Worm (Caenorhabditis elegans) whole organism, L3 larva: Measurements from ENCODE around the gene rps-8.

ENCODE experiments used
- R02D3.7 ChIP-seq: fragments of 150-350 bp; optimal IDR thresholded peaks from 2 replicates; lab custom pipeline; 2014; ENCODE audit warnings: missing biosample characterization, missing genetic modification characterization
- ZK546.5 ChIP-seq: sonication (generic microtip); optimal IDR thresholded peaks from 2 replicates; lab custom pipeline; 2017; ENCODE audit warnings: missing biosample characterization, missing genetic modification characterization
- ceh-16 ChIP-seq: sonication (generic microtip); optimal IDR thresholded peaks from 2 replicates; lab custom pipeline; 2017; ENCODE audit warnings: missing biosample characterization, missing genetic modification characterization
- ceh-28 ChIP-seq: fragments of 150-350 bp; optimal IDR thresholded peaks from 2 replicates; lab custom pipeline; 2014; ENCODE audit warnings: missing biosample characterization, missing genetic modification reagents, missing genetic modification characterization
- ceh-82 ChIP-seq: fragments of 150-350 bp; optimal IDR thresholded peaks from 2 replicates; lab custom pipeline; 2014; ENCODE audit warnings: missing biosample characterization, missing genetic modification characterization
- ceh-9 ChIP-seq: sonication (generic microtip); optimal IDR thresholded peaks from 2 replicates; lab custom pipeline; 2018; ENCODE audit warnings: missing biosample characterization, missing genetic modification characterization
- daf-12 ChIP-seq: fragments of 150-350 bp; optimal IDR thresholded peaks from 2 replicates; lab custom pipeline; 2014; ENCODE audit warnings: missing biosample characterization, missing genetic modification reagents, missing genetic modification characterization
- egl-27 ChIP-seq: sonication (generic microtip); optimal IDR thresholded peaks from 4 replicates; lab custom pipeline; 2017; ENCODE audit warnings: missing biosample characterization, missing genetic modification reagents, missing genetic modification characterization
- egl-5 ChIP-seq: fragments of 150-350 bp; optimal IDR thresholded peaks from 2 replicates; lab custom pipeline; 2017; ENCODE audit warnings: missing biosample characterization, missing genetic modification reagents, missing genetic modification characterization, inconsistent platforms
- elt-2 ChIP-seq: sonication (generic microtip); optimal IDR thresholded peaks from 2 replicates; lab custom pipeline; 2016; ENCODE audit warnings: missing genetic modification reagents, mild to moderate bottlenecking, missing genetic modification characterization, missing compliant biosample characterization
- eor-1 ChIP-seq, 2 experiments: fragments of 150-350 bp; optimal IDR thresholded peaks; 2 replicates each; lab custom pipeline; 2014 to 2018; ENCODE audit warnings: missing biosample characterization in 2 of 2, missing genetic modification characterization in 2 of 2
- fkh-10 ChIP-seq: sonication (generic microtip); optimal IDR thresholded peaks from 2 replicates; lab custom pipeline; 2017; ENCODE audit warnings: missing biosample characterization, missing genetic modification reagents, missing genetic modification characterization
- fkh-2 ChIP-seq: fragments of 150-350 bp; optimal IDR thresholded peaks from 2 replicates; lab custom pipeline; 2014; ENCODE audit warnings: missing biosample characterization, missing genetic modification reagents, missing genetic modification characterization
- hmg-11 ChIP-seq: sonication (generic microtip); optimal IDR thresholded peaks from 2 replicates; lab custom pipeline; 2016; ENCODE audit warnings: missing genetic modification characterization, missing compliant biosample characterization
- jun-1 ChIP-seq: fragments of 150-350 bp; optimal IDR thresholded peaks from 2 replicates; lab custom pipeline; 2014; ENCODE audit warnings: missing biosample characterization, missing genetic modification reagents, missing genetic modification characterization
- lin-15B ChIP-seq: fragments of 150-350 bp; optimal IDR thresholded peaks from 2 replicates; lab custom pipeline; 2014; ENCODE audit warnings: missing biosample characterization, missing genetic modification characterization
- lin-39 ChIP-seq: fragments of 150-350 bp; optimal IDR thresholded peaks from 2 replicates; lab custom pipeline; 2018; ENCODE audit warnings: missing biosample characterization, missing genetic modification reagents, missing genetic modification characterization
- lsy-12 ChIP-seq: sonication (generic microtip); optimal IDR thresholded peaks from 2 replicates; lab custom pipeline; 2016; ENCODE audit warnings: mild to moderate bottlenecking, missing genetic modification characterization, missing compliant biosample characterization
- mdl-1 ChIP-seq: fragments of 150-350 bp; optimal IDR thresholded peaks from 2 replicates; lab custom pipeline; 2014; ENCODE audit warnings: missing biosample characterization, missing genetic modification characterization
- nfya-1 ChIP-seq: sonication (generic microtip); optimal IDR thresholded peaks from 2 replicates; lab custom pipeline; 2017; ENCODE audit warnings: missing genetic modification characterization, mild to moderate bottlenecking, missing compliant biosample characterization, antibody characterized with exemption, moderate library complexity; ENCODE audit not compliant: insufficient read depth
- nhr-11 ChIP-seq: fragments of 150-350 bp; optimal IDR thresholded peaks from 2 replicates; lab custom pipeline; 2014; ENCODE audit warnings: missing biosample characterization, missing genetic modification characterization
- nhr-12 ChIP-seq: fragments of 150-350 bp; optimal IDR thresholded peaks from 2 replicates; lab custom pipeline; 2014; ENCODE audit warnings: missing biosample characterization, missing genetic modification characterization
- nhr-23 ChIP-seq: fragments of 150-350 bp; optimal IDR thresholded peaks from 2 replicates; lab custom pipeline; 2014; ENCODE audit warnings: missing biosample characterization, missing genetic modification reagents, missing genetic modification characterization
- nhr-237 ChIP-seq: fragments of 150-350 bp; optimal IDR thresholded peaks from 2 replicates; lab custom pipeline; 2014; ENCODE audit warnings: missing biosample characterization, missing genetic modification characterization
- nhr-28 ChIP-seq: fragments of 150-350 bp; optimal IDR thresholded peaks from 2 replicates; lab custom pipeline; 2014; ENCODE audit warnings: missing biosample characterization, missing genetic modification characterization
- nhr-76 ChIP-seq: fragments of 150-350 bp; sonication (generic microtip); optimal IDR thresholded peaks from 5 replicates; lab custom pipeline; 2014; ENCODE audit warnings: missing biosample characterization, missing genetic modification characterization
- pha-4 ChIP-seq: fragments of 150-350 bp; optimal IDR thresholded peaks from 2 replicates; lab custom pipeline; 2014; ENCODE audit warnings: missing biosample characterization, missing genetic modification reagents, missing genetic modification characterization
- pqm-1 ChIP-seq: fragments of 150-350 bp; optimal IDR thresholded peaks from 2 replicates; lab custom pipeline; 2017; ENCODE audit warnings: missing biosample characterization, missing genetic modification characterization, inconsistent platforms
- sea-2 ChIP-seq: fragments of 150-350 bp; sonication (generic microtip); optimal IDR thresholded peaks from 4 replicates; lab custom pipeline; 2014; ENCODE audit warnings: missing biosample characterization, missing genetic modification reagents, missing genetic modification characterization
- snpc-4 ChIP-seq: fragments of 150-350 bp; optimal IDR thresholded peaks from 2 replicates; lab custom pipeline; 2014; ENCODE audit warnings: missing biosample characterization, missing genetic modification characterization
- unc-39 ChIP-seq: sonication (generic microtip); optimal IDR thresholded peaks from 4 replicates; lab custom pipeline; 2017; ENCODE audit warnings: missing biosample characterization, missing genetic modification characterization
- unc-62 ChIP-seq: fragments of 150-350 bp; sonication (generic microtip); optimal IDR thresholded peaks from 4 replicates; lab custom pipeline; 2014; ENCODE audit warnings: missing biosample characterization, missing genetic modification reagents, missing genetic modification characterization
- zag-1 ChIP-seq: fragments of 150-350 bp; optimal IDR thresholded peaks from 2 replicates; lab custom pipeline; 2014; ENCODE audit warnings: missing biosample characterization, missing genetic modification characterization
- ztf-11 ChIP-seq: fragments of 150-350 bp; optimal IDR thresholded peaks from 2 replicates; lab custom pipeline; 2014; ENCODE audit warnings: missing biosample characterization, missing genetic modification characterization
- ztf-4 ChIP-seq: fragments of 150-350 bp; optimal IDR thresholded peaks from 2 replicates; lab custom pipeline; 2014; ENCODE audit warnings: missing biosample characterization, missing genetic modification characterization

rps-8 gene

ce11 chrIV:7305325-7305724 lies 8.3 kb downstream of the rps-8 start, which contains the start of gene npr-27:
TSS of gene npr-27 (plus strand) at chrIV:7305625.
- TF ChIP-seq ceh-28 (tag; lab: Kevin White, UChicago) (no peak), ceh-9 (no peak), nhr-11 (no peak), nhr-23 (tag; lab: Kevin White, UChicago) (no peak), nhr-76 (tag; lab: Kevin White, UChicago) (no peak), lin-39 (tag; lab: Kevin White, UChicago) (no peak), egl-27 (no peak), daf-12 (tag; lab: Kevin White, UChicago) (no peak), pqm-1 (tag; lab: Kevin White, UChicago) (no peak), unc-62 (GFP tag; lab: Kevin White, UChicago) (no peak), eor-1 (tag; optimal IDR thresholded peaks at IDR 0.05; lab: Kevin White, UChicago) (no peak), R02D3.7 (no peak), nhr-28 (no peak), nfya-1 (tag; lab: Kevin White, UChicago) (no peak), zag-1 (tag; lab: Kevin White, UChicago) (no peak), ztf-4 (no peak)

- no peak for TF ChIP-seq nhr-12 (tag; lab: Kevin White, UChicago)
- TF ChIP-seq daf-12 (tag; lab: Kevin White, UChicago): no peak
- no peak for TF ChIP-seq eor-1 (tag; optimal IDR thresholded peaks at IDR 0.05; lab: Kevin White, UChicago)
- TF ChIP-seq lin-15B (tag; lab: Kevin White, UChicago): no peak
- no peak for TF ChIP-seq hmg-11 (tag; lab: Kevin White, UChicago)
- TF ChIP-seq nfya-1 (tag; lab: Kevin White, UChicago): no peak
- TF ChIP-seq mdl-1 (tag; lab: Kevin White, UChicago): no peak
- no peak for TF ChIP-seq snpc-4 (tag; lab: Kevin White, UChicago)
- no peak for TF ChIP-seq elt-2 (tag; lab: Kevin White, UChicago)
- no peak for TF ChIP-seq fkh-2 (tag; lab: Kevin White, UChicago)
- no peak for TF ChIP-seq ceh-82 (tag; lab: Kevin White, UChicago)
- no peak for TF ChIP-seq ceh-28 (tag; lab: Kevin White, UChicago)
- no peak for TF ChIP-seq ceh-9
- TF ChIP-seq egl-5 (tag; lab: Kevin White, UChicago): no peak
- TF ChIP-seq ZK546.5 (tag; lab: Kevin White, UChicago): no peak
- no peak for TF ChIP-seq lsy-12
- TF ChIP-seq zag-1 (tag; lab: Kevin White, UChicago): no peak
- TF ChIP-seq pqm-1 (tag; lab: Kevin White, UChicago): no peak
Observed at ce11 chrIV:7301481-7301880, 12.2 kb downstream of the rps-8 start.

DNA sequence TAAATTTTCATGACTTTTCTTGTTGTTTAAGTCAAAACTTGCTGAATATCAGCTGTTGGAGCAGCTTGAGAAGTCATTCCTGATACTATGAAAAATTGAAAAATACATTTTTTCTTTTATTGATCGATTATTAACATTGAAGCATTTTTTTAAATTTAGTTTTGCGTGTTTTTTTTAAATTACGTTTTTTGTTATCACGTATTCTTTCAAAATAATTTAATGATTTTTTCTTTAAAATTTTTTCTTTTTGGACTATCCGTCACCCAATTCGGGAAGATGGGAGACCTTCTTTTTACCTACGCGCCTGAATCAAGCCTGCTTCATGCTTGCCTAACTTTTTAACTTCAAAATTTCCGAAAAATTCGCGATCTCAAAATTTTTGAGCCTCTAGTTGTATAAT lies 19.5 kb downstream of the rps-8 start, which contains the start of gene F42C5.5:
Gene F42C5.5 (minus strand): TSS at position 101 of the 400 bp plus-strand sequence.
- TF ChIP-seq fkh-10 (GFP tag; lab: Kevin White, UChicago) (no peak), ztf-11 (tag; lab: Kevin White, UChicago) (no peak), eor-1 (tag; optimal IDR thresholded peaks at IDR 0.05; lab: Kevin White, UChicago) (no peak)

DNA sequence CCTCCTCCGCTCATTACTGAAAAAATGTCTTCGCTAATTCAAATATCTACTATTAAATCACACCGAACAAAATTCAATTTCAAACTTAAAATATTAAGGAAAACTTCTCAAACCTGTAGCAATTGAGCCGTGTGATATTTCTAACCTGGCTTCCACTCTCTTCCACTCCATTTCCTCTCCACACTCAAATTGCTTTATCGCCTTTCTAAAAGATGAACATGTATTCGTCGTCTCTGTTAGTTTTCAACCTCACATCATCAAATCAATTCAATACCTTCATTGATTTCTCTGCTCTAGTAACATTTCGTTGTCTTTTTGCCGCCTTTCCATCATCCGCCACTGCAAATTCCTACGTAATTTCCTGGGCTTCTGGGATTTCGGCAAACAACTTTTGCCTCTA lies 21.7 kb downstream of the rps-8 start, which contains the start of gene F42C5.4:
Gene F42C5.4 (minus strand): TSS at position 171 of the 400 bp plus-strand sequence.
- TF ChIP-seq jun-1 (tag; lab: Kevin White, UChicago): no peak
- no peak for TF ChIP-seq nhr-76 (tag; lab: Kevin White, UChicago)
- TF ChIP-seq eor-1 (tag; optimal IDR thresholded peaks at IDR 0.05; lab: Kevin White, UChicago): no peak
- TF ChIP-seq ceh-82 (tag; lab: Kevin White, UChicago): no peak
- no peak for TF ChIP-seq snpc-4 (tag; lab: Kevin White, UChicago)
- no peak for TF ChIP-seq nfya-1 (tag; lab: Kevin White, UChicago)
- no peak for TF ChIP-seq nhr-237 (tag; lab: Kevin White, UChicago)
- no peak for TF ChIP-seq pqm-1 (tag; lab: Kevin White, UChicago)
- TF ChIP-seq pha-4 (tag; lab: Kevin White, UChicago): no peak
- no peak for TF ChIP-seq fkh-2 (tag; lab: Kevin White, UChicago)
- no peak for TF ChIP-seq ceh-9
- no peak for TF ChIP-seq R02D3.7
- TF ChIP-seq sea-2 (GFP tag; lab: Kevin White, UChicago): no peak
- TF ChIP-seq egl-5 (tag; lab: Kevin White, UChicago): no peak
- no peak for TF ChIP-seq unc-39 (tag; lab: Kevin White, UChicago)
- TF ChIP-seq lin-15B (tag; lab: Kevin White, UChicago): no peak
- no peak for TF ChIP-seq ceh-16
- no peak for TF ChIP-seq daf-12 (tag; lab: Kevin White, UChicago)
